Worm (Caenorhabditis elegans) whole organism, early embryonic: Measurements from ENCODE around the gene W07A12.8.

ENCODE experiments used
- B0310.2 ChIP-seq: sonication (generic microtip); optimal IDR thresholded peaks from 2 replicates; lab custom pipeline; 2016; ENCODE audit warnings: mild to moderate bottlenecking, missing genetic modification characterization, missing compliant biosample characterization
- F13C5.2 ChIP-seq: sonication (generic microtip); optimal IDR thresholded peaks from 2 replicates; lab custom pipeline; 2017; ENCODE audit warnings: mild to moderate bottlenecking, missing genetic modification characterization, inconsistent platforms, missing compliant biosample characterization
- aly-1 ChIP-seq: sonication (generic microtip); optimal IDR thresholded peaks from 2 replicates; lab custom pipeline; 2016; ENCODE audit warnings: missing genetic modification characterization, missing compliant biosample characterization
- ama-1 ChIP-seq: fragments of 150-350 bp; optimal IDR thresholded peaks from 2 replicates; lab custom pipeline; 2014
- ceh-13 ChIP-seq: fragments of 200-800 bp; sonication (Bioruptor generic); optimal IDR thresholded peaks from 2 replicates; lab custom pipeline; 2018; ENCODE audit warnings: mild to moderate bottlenecking, missing genetic modification characterization, missing compliant biosample characterization
- ceh-36 ChIP-seq: sonication (generic microtip); optimal IDR thresholded peaks from 2 replicates; lab custom pipeline; 2016; ENCODE audit warnings: missing genetic modification characterization, inconsistent platforms, missing compliant biosample characterization
- ets-7 ChIP-seq: sonication (generic microtip); optimal IDR thresholded peaks from 2 replicates; lab custom pipeline; 2016; ENCODE audit warnings: missing genotype, missing genetic modification characterization, missing compliant biosample characterization
- flt-1 ChIP-seq: fragments of 200-800 bp; sonication (Bioruptor generic); IDR thresholded peaks from 2 replicates; pipeline ENCODE4 v1.3.6; 2022; ENCODE audit warnings: missing genetic modification characterization, missing compliant biosample characterization
- hmbx-1 ChIP-seq: sonication (generic microtip); optimal IDR thresholded peaks from 2 replicates; lab custom pipeline; 2016; ENCODE audit warnings: mild to moderate bottlenecking, missing genetic modification characterization, missing compliant biosample characterization
- hmg-4 ChIP-seq: fragments of 200-800 bp; sonication (Bioruptor generic); optimal IDR thresholded peaks from 2 replicates; lab custom pipeline; 2018; ENCODE audit warnings: mild to moderate bottlenecking, missing genetic modification characterization, missing compliant biosample characterization
- hnd-1 ChIP-seq: sonication (generic microtip); optimal IDR thresholded peaks from 2 replicates; lab custom pipeline; 2016; ENCODE audit warnings: missing genetic modification characterization, missing compliant biosample characterization
- pes-1 ChIP-seq: fragments of 200-800 bp; sonication (Bioruptor generic); IDR thresholded peaks from 2 replicates; pipeline ENCODE4 v1.3.6; 2022; ENCODE audit warnings: missing genetic modification reagents, missing genetic modification characterization, missing compliant biosample characterization
- scrt-1 ChIP-seq: fragments of 200-800 bp; sonication (Bioruptor generic); IDR thresholded peaks from 2 replicates; pipeline ENCODE4 v1.3.6; 2022; ENCODE audit warnings: missing genetic modification characterization, missing compliant biosample characterization
- sea-1 ChIP-seq: fragments of 200-800 bp; sonication (Bioruptor generic); conservative IDR thresholded peaks from 2 replicates; pipeline ENCODE4 v1.3.6; 2022; ENCODE audit warnings: missing genetic modification characterization, missing compliant biosample characterization
- tbx-11 ChIP-seq: fragments of 200-800 bp; sonication (Bioruptor generic); IDR thresholded peaks from 2 replicates; pipeline ENCODE4 v1.3.6; 2022; ENCODE audit warnings: missing genetic modification characterization, missing compliant biosample characterization
- tbx-37 ChIP-seq: fragments of 200-800 bp; sonication (Bioruptor generic); conservative IDR thresholded peaks from 2 replicates; pipeline ENCODE4 v1.3.6; 2022; ENCODE audit warnings: missing genetic modification reagents, missing genetic modification characterization, missing compliant biosample characterization
- tra-4 ChIP-seq: sonication (generic microtip); optimal IDR thresholded peaks from 2 replicates; lab custom pipeline; 2017; ENCODE audit warnings: missing genetic modification characterization, missing compliant biosample characterization

W07A12.8 gene

DNA sequence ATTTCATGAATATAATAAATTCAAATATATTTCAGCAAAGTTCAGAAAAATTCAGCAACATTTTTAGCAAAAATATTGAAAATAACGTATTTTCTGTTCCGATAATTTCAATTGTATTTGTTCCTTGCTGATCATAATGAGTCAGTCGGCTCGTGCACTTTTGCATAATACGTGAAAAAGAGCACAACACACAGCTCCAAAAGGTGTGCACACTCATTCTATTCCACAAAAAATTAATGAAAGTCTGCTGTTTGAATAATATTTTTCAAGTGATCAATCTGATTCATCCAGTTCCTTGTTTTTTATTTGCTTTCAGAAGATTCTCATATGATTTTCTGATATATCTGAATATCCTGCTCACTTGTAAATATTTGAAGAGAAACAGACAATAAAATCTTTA, 11.3 kb downstream of the W07A12.8 start:
- TF ChIP-seq ceh-36 (tag; lab: Kevin White, UChicago): no peak
- TF ChIP-seq hmg-4 (GFP tag; lab: Kevin White, UChicago): no peak
- TF ChIP-seq flt-1: no peak
- no peak for TF ChIP-seq hmbx-1
- TF ChIP-seq tra-4 (tag; lab: Kevin White, UChicago): no peak
- no peak for TF ChIP-seq F13C5.2 (tag; lab: Kevin White, UChicago)
- TF ChIP-seq tbx-37 (GFP tag; lab: Robert Waterston, UW): no peak
- no peak for TF ChIP-seq B0310.2
- no peak for TF ChIP-seq ceh-13 (GFP tag; lab: Kevin White, UChicago)
- TF ChIP-seq ets-7 (tag; lab: Kevin White, UChicago): no peak
- TF ChIP-seq scrt-1 (GFP tag; lab: Robert Waterston, UW): no peak
- no peak for TF ChIP-seq pes-1 (GFP tag; lab: Robert Waterston, UW)
- no peak for TF ChIP-seq sea-1
- TF ChIP-seq hnd-1: no peak

DNA sequence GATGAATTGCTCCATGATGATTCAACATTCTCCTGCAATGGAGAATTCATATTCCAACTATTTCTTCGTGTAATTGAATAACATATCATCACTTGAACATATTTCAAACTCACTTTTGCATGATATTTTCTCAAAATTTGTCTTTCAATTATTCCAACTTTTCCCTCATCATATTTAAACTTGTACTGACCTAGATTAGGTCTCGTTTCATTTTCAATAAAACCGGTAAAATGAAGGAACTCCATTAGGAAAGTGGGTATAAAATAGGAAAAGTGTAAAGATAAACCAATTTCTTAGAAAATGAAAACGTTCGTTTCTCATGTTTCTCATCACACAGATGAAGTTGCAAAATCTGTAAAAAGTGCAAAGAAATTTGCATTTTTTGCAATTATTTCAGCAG, 13.4 kb downstream of the W07A12.8 start, which contains the start of gene col-78:
col-78 (plus strand) TSS at position 301 of the 400 bp plus-strand sequence.
- no peak for TF ChIP-seq hmbx-1
- no peak for TF ChIP-seq sea-1
- TF ChIP-seq ets-7 (tag; lab: Kevin White, UChicago): no peak

DNA sequence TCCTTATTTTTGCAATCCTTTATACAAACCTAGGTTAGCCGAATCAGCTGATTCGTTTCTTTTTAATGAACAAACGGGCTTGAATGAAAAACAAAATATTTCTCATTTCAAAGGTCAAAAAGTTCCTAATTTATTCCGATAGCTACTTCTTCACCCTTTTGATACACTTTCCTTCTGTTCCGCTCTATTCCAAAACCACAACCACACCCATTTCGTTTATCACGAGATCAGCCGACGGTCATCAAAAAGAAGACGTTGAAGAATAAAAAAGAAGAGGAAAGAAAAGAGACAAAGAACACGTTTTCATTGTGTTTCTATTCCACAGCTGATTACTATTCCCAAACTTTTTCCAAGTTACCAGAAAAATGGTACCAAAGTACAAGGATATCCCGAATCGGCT, 17.5 kb downstream of the W07A12.8 start:
- TF ChIP-seq tra-4 (tag; lab: Kevin White, UChicago): no peak
- no peak for TF ChIP-seq ama-1 (lab: Kevin White, UChicago)
- no peak for TF ChIP-seq flt-1
- TF ChIP-seq B0310.2: no peak
- no peak for TF ChIP-seq ceh-36 (tag; lab: Kevin White, UChicago)
- no peak for TF ChIP-seq hnd-1
- TF ChIP-seq F13C5.2 (tag; lab: Kevin White, UChicago): no peak
- no peak for TF ChIP-seq pes-1 (GFP tag; lab: Robert Waterston, UW)
- TF ChIP-seq sea-1: no peak
- TF ChIP-seq hmbx-1: no peak
- no peak for TF ChIP-seq hmg-4 (GFP tag; lab: Kevin White, UChicago)
- TF ChIP-seq tbx-37 (GFP tag; lab: Robert Waterston, UW): no peak
- TF ChIP-seq aly-1: no peak
- TF ChIP-seq ets-7 (tag; lab: Kevin White, UChicago): no peak
- no peak for TF ChIP-seq ceh-13 (GFP tag; lab: Kevin White, UChicago)
- no peak for TF ChIP-seq tbx-11 (GFP tag; lab: Robert Waterston, UW)

DNA sequence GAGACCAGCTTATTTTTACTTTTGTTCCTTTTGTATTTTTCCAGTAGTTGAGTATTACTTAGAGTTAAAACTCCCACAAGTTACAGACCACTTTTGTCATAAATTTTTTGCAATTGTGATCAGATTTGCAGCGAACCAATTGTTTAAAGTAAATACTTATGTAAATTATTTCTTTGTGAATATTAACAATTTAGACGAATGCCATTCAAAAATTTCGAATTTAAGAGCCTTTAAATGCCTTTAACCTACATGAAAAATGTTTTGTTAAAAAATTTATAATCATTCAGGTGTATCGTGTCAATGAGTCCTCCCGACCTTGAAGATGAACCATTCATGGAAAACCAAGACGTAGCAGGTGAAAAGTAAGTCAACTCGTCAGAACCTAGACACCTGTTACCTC, 19.7 kb downstream of the W07A12.8 start, which contains the start of gene W07A12.4:
W07A12.4 (plus strand) TSS at position 301 of the 400 bp plus-strand sequence.
- TF ChIP-seq ceh-36 (tag; lab: Kevin White, UChicago) (no peak), B0310.2 (no peak), ceh-13 (GFP tag; lab: Kevin White, UChicago) (no peak), ama-1 (lab: Kevin White, UChicago) (no peak), tra-4 (tag; lab: Kevin White, UChicago) (no peak), hnd-1 (no peak), tbx-11 (GFP tag; lab: Robert Waterston, UW) (no peak), hmbx-1 (no peak)

DNA sequence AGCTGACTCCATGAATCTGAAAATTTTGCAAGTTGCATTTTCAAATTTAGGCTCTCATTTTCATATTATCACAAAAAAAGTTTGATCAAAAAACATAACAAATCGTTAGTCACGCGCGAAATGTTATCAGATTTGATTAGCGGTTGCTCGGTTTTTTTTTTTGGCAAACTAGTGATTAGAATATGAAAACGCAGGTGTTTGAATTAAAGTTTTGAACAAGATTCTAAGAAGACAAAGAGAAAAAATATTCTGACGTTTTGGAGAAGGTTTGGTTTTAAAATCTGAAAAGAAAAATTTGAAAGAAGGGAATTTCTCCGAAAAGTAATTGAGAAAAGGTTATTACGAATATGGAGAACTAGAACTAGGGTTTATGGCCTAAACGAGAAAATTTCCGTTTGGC, 21.2 kb downstream of the W07A12.8 start:
- TF ChIP-seq tbx-37 (GFP tag; lab: Robert Waterston, UW): no peak
- TF ChIP-seq hmg-4 (GFP tag; lab: Kevin White, UChicago): no peak
- TF ChIP-seq ceh-13 (GFP tag; lab: Kevin White, UChicago): no peak
- TF ChIP-seq ets-7 (tag; lab: Kevin White, UChicago): no peak
- no peak for TF ChIP-seq F13C5.2 (tag; lab: Kevin White, UChicago)

DNA sequence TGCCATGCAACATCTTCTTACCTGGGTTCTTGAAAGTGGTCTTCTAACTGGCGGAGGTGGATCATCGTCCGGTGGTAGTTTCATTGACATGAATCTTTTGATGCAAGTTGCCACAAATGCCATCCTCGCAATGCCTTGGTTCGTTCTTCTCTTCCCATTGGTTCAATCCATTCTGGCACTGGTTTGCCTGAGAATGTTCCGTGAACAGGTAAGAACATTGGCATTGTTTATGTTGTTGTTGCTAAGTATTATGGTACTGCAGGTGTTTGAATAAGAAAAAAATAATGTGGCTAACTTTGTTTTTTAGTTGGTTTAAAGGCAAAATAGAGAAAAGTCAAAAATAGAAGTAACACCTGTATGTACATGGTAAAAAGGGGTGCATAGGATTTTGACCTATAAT, 21.8 kb downstream of the W07A12.8 start:
- no peak for TF ChIP-seq tbx-37 (GFP tag; lab: Robert Waterston, UW)
- TF ChIP-seq ets-7 (tag; lab: Kevin White, UChicago): no peak
- TF ChIP-seq scrt-1 (GFP tag; lab: Robert Waterston, UW): no peak
- TF ChIP-seq ceh-13 (GFP tag; lab: Kevin White, UChicago): no peak
- no peak for TF ChIP-seq aly-1
- TF ChIP-seq F13C5.2 (tag; lab: Kevin White, UChicago): no peak
- TF ChIP-seq sea-1: no peak
- no peak for TF ChIP-seq tbx-11 (GFP tag; lab: Robert Waterston, UW)
- TF ChIP-seq tra-4 (tag; lab: Kevin White, UChicago): no peak
- TF ChIP-seq hmbx-1: no peak
- no peak for TF ChIP-seq ceh-36 (tag; lab: Kevin White, UChicago)
- no peak for TF ChIP-seq flt-1
- TF ChIP-seq hnd-1: no peak
- no peak for TF ChIP-seq B0310.2
- no peak for TF ChIP-seq hmg-4 (GFP tag; lab: Kevin White, UChicago)

DNA sequence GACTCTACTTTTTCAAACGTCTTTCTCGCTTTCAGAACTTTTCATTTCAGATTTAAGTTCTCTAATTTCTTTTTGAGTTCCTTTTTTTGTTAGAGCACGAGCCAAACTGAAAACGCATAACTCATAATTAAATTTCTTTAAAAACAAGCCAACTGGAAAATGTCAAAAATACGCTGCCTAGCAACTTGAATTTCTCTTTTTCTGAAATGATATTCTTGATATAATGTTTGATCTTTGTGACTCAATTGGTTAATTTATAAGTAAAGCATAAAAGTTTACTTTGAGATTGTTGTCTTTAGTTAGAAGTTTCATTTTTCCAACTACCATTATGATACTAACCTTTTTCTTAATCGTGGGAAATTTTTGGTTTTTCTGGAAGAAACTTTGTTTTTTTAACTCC, 24.5 kb downstream of the W07A12.8 start:
- TF ChIP-seq tbx-37 (GFP tag; lab: Robert Waterston, UW) (no peak), hmbx-1 (no peak), hnd-1 (no peak), ets-7 (tag; lab: Kevin White, UChicago) (no peak), F13C5.2 (tag; lab: Kevin White, UChicago) (no peak)

DNA sequence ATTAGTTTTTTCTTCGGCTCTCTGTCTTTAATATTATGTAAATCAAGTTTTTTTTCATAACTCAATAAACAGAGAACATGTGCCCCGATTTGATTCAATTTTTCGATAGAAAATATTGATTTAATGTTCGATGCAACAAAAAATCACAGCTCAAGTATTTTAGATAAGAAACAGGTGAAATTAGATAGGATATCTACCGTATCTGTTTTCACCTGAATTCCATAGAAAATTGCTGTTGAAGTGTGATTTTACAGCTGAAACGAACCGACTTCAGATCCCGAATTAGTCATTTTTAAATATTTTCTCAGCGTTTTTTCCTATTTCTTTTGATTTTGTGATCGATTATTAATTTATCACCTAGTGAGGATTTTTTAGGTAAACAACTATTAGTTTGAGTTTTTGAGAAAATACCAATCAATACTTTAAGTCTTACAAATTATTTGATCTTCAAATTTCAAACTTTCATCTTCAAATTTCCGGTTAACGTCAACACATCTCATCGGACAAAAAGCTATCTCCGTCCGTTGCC, 26.4 kb downstream of the W07A12.8 start, which contains the start of gene Y9C2UA.1:
Y9C2UA.1 (plus strand) TSS at position 479 of the 529 bp plus-strand sequence.
- TF ChIP-seq pes-1 (GFP tag; lab: Robert Waterston, UW) (no peak), scrt-1 (GFP tag; lab: Robert Waterston, UW) (no peak), tbx-11 (GFP tag; lab: Robert Waterston, UW) (no peak), aly-1 (no peak), ceh-13 (GFP tag; lab: Kevin White, UChicago) (no peak), sea-1 (no peak), hnd-1 (no peak), B0310.2 (no peak), ets-7 (tag; lab: Kevin White, UChicago) (no peak), tbx-37 (GFP tag; lab: Robert Waterston, UW) (no peak), F13C5.2 (tag; lab: Kevin White, UChicago) (no peak), hmbx-1 (no peak), ceh-36 (tag; lab: Kevin White, UChicago) (no peak), hmg-4 (GFP tag; lab: Kevin White, UChicago) (no peak), ama-1 (lab: Kevin White, UChicago) (no peak), flt-1 (no peak), tra-4 (tag; lab: Kevin White, UChicago) (no peak)
